Fruit fly (Drosophila melanogaster) whole organism, adult: ENCODE data around the gene CG31473.

Experiments
- CG12768 ChIP-seq: fragments of 200-800 bp; sonication (Bioruptor generic); optimal IDR thresholded peaks from 2 replicates; lab custom pipeline; 2017; ENCODE audit warnings: missing biosample characterization, missing genetic modification characterization, mild to moderate bottlenecking, moderate library complexity, missing genetic modification reagents
- CG7045 ChIP-seq: fragments of 200-800 bp; sonication (Bioruptor generic); optimal IDR thresholded peaks from 2 replicates; lab custom pipeline; 2017; ENCODE audit warnings: missing biosample characterization, mild to moderate bottlenecking, missing genetic modification characterization
- Clk ChIP-seq: fragments of 200-800 bp; sonication (Bioruptor generic); optimal IDR thresholded peaks from 2 replicates; lab custom pipeline; 2017; ENCODE audit warnings: missing biosample characterization, missing genetic modification characterization
- Crg-1 ChIP-seq: fragments of 200-800 bp; sonication (Bioruptor generic); optimal IDR thresholded peaks from 2 replicates; lab custom pipeline; 2016; ENCODE audit warnings: missing biosample characterization, missing genetic modification characterization
- Hr96 ChIP-seq: fragments of 200-800 bp; sonication (Bioruptor generic); optimal IDR thresholded peaks from 2 replicates; lab custom pipeline; 2016; ENCODE audit warnings: missing biosample characterization, missing genetic modification characterization
- Mnt ChIP-seq: fragments of 200-800 bp; sonication (Bioruptor generic); optimal IDR thresholded peaks from 2 replicates; lab custom pipeline; 2016; ENCODE audit warnings: missing biosample characterization, mild to moderate bottlenecking, missing genetic modification characterization
- cic ChIP-seq: fragments of 200-800 bp; sonication (Bioruptor generic); optimal IDR thresholded peaks from 2 replicates; lab custom pipeline; 2017; ENCODE audit warnings: missing biosample characterization, mild to moderate bottlenecking, missing genetic modification characterization, moderate library complexity
- cnc ChIP-seq, 2 experiments: fragments of >200 bp; optimal IDR thresholded peaks; 2 replicates each; lab custom pipeline; 2017
- toe ChIP-seq: fragments of 200-800 bp; sonication (Bioruptor generic); optimal IDR thresholded peaks from 2 replicates; lab custom pipeline; 2016; ENCODE audit warnings: missing biosample characterization, missing genetic modification characterization

DNA sequence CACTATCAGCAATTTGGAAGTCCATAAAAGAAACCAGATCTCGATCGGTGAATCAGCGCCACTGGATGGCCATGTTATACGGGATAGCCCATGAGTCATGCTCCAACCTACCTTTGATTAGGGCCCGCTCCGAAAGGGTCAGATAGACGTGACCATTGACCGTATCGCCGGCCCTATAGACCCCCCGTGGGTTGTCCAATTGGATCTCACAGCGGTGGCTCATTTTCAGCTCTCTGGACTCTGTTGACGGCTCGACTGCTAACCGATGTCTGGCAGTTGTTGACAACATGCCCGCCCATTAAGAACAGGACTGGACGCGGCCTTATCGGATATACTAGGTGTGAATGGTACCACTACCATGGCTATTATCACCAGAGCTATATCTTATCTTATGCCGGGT lies 13.1 kb upstream of the CG31473 start, which contains the start of gene CG18744:
- TF ChIP-seq cnc (optimal IDR thresholded peaks at IDR 0.05; lab: Kevin White, UChicago): no peak
- no peak for TF ChIP-seq Crg-1 (GFP tag; lab: Kevin White, UChicago)
- TF ChIP-seq Mnt (GFP tag; lab: Kevin White, UChicago): peak; percentile 53
- peak; percentile 9 for TF ChIP-seq CG12768 (GFP tag; lab: Kevin White, UChicago)
- no peak for TF ChIP-seq Clk (GFP tag; lab: Kevin White, UChicago)
- TF ChIP-seq Hr96 (GFP tag; lab: Kevin White, UChicago): no peak
- TF ChIP-seq CG7045 (GFP tag; lab: Kevin White, UChicago): no peak
- TF ChIP-seq cic: peak; percentile 81
- TF ChIP-seq toe: no peak
